Worm (Caenorhabditis elegans) whole organism, L4 larva: ENCODE results near the gene F56A8.5.
"Not testable (repeated sequence)": the region's sequence is repeated elsewhere in the genome, so short reads cannot be mapped to it uniquely, and the experiment has no call there.

Source experiments
- T20F7.1 ChIP-seq: fragments of 200-800 bp; sonication (Bioruptor generic); optimal IDR thresholded peaks from 2 replicates; lab custom pipeline; 2018; ENCODE audit warnings: mild to moderate bottlenecking, missing genetic modification characterization, missing compliant biosample characterization
- ama-1 ChIP-seq: fragments of 150-350 bp; optimal IDR thresholded peaks from 2 replicates; lab custom pipeline; 2014; ENCODE audit warnings: inconsistent platforms, mixed read lengths
- fos-1 ChIP-seq: fragments of 150-350 bp; optimal IDR thresholded peaks from 2 replicates; lab custom pipeline; 2014; ENCODE audit warnings: missing biosample characterization, missing genetic modification characterization
- lin-13 ChIP-seq: fragments of 150-350 bp; optimal IDR thresholded peaks from 2 replicates; lab custom pipeline; 2014; ENCODE audit warnings: missing biosample characterization, missing genetic modification reagents, missing genetic modification characterization
- nhr-11 ChIP-seq: fragments of 150-350 bp; optimal IDR thresholded peaks from 2 replicates; lab custom pipeline; 2014; ENCODE audit warnings: missing biosample characterization, missing genetic modification characterization
- nhr-111 ChIP-seq: fragments of 200-800 bp; sonication (Bioruptor generic); optimal IDR thresholded peaks from 2 replicates; lab custom pipeline; 2018; ENCODE audit warnings: mild to moderate bottlenecking, missing genetic modification characterization, missing compliant biosample characterization
- nhr-6 ChIP-seq: fragments of 150-350 bp; optimal IDR thresholded peaks from 2 replicates; lab custom pipeline; 2014; ENCODE audit warnings: missing biosample characterization, missing genetic modification characterization
- saeg-2 ChIP-seq: fragments of 200-800 bp; sonication (Bioruptor generic); IDR thresholded peaks from 2 replicates; pipeline ENCODE4 v1.3.6; 2022; ENCODE audit warnings: missing genetic modification reagents, missing genetic modification characterization, missing compliant biosample characterization
- skn-1 ChIP-seq: fragments of 150-350 bp; optimal IDR thresholded peaks from 2 replicates; lab custom pipeline; 2014; ENCODE audit warnings: missing biosample characterization, missing genetic modification characterization
- ztf-11 ChIP-seq: fragments of 150-350 bp; optimal IDR thresholded peaks from 2 replicates; lab custom pipeline; 2014; ENCODE audit warnings: missing biosample characterization, missing genetic modification characterization

ce11 chrIII:13292971-13293514 lies 27.4 kb downstream of the F56A8.5 start, which contains the start of gene set-25:
- TF ChIP-seq ama-1 (lab: Kevin White, UChicago); ztf-11 (tag; lab: Kevin White, UChicago); skn-1 (tag; lab: Kevin White, UChicago); saeg-2; nhr-11 (tag; lab: Kevin White, UChicago); lin-13 (GFP tag; lab: Kevin White, UChicago); nhr-6 (tag; lab: Kevin White, UChicago); fos-1 (tag; lab: Kevin White, UChicago); nhr-111 (GFP tag; lab: Kevin White, UChicago); T20F7.1: not testable (repeated sequence)
